Worm (Caenorhabditis elegans) whole organism, midembryonic: ENCODE results near the gene pdi-2.

Experiments used
- T22C8.4 ChIP-seq: fragments of 200-800 bp; sonication (Bioruptor generic); IDR thresholded peaks from 2 replicates; pipeline ENCODE4 v1.3.6; 2022; ENCODE audit warnings: missing genetic modification characterization, missing compliant biosample characterization
- flt-1 ChIP-seq: fragments of 200-800 bp; sonication (Bioruptor generic); IDR thresholded peaks from 2 replicates; pipeline ENCODE4 v1.3.6; 2022; ENCODE audit warnings: missing genetic modification characterization, missing compliant biosample characterization
- ref-1 ChIP-seq: fragments of 200-800 bp; sonication (Bioruptor generic); conservative IDR thresholded peaks from 2 replicates; pipeline ENCODE4 v1.3.6; 2022; ENCODE audit warnings: missing genetic modification reagents, missing genetic modification characterization, missing compliant biosample characterization
- ztf-29 ChIP-seq: fragments of 200-800 bp; sonication (Bioruptor generic); IDR thresholded peaks from 2 replicates; pipeline ENCODE4 v1.3.6; 2022; ENCODE audit warnings: missing genetic modification reagents, missing genetic modification characterization, missing compliant biosample characterization

DNA sequence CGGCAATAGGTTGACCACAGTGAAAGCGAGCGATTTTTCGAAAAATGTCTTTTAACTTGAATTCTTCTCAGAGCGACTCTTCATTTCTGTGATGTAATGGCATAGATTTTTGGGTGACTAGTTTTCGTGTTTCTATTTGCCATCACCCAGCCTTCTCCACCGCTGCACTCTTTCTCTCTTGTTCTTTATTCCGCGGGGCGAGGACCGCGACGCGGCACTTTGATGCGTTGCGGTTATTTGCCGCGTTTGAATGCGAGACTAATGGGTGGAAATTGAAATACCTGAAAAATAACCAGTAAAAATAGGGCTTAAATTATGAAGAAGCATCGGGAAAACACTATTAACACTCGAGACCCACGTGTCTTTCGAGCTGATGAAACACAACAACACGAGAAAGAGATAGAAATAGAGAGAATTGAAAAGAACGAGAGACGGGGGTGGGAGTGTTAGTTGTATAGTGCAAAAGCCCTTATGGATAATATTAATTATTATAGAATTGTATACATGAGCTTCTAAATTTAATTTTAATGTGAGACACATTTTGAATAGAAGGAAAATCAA, 19.8 kb upstream of the pdi-2 start, which contains the start of gene dgk-2:
- TF ChIP-seq ref-1 (GFP tag; lab: Robert Waterston, UW): no peak
- TF ChIP-seq ztf-29 (GFP tag; lab: Robert Waterston, UW): no peak
- no peak for TF ChIP-seq T22C8.4
- 0 out of 2 replicates have a peak, but pooled peaks have one; percentile 49 for TF ChIP-seq flt-1 (GFP tag; lab: Robert Waterston, UW)
